Worm (Caenorhabditis elegans) whole organism, L2 larva: Measurements from ENCODE around the gene ugt-62.

Experiments
- C34F6.9 ChIP-seq: fragments of 150-350 bp; optimal IDR thresholded peaks from 2 replicates; lab custom pipeline; 2014; ENCODE audit warnings: missing biosample characterization, missing genetic modification characterization
- F13H6.1 ChIP-seq: sonication (generic microtip); optimal IDR thresholded peaks from 2 replicates; lab custom pipeline; 2016; ENCODE audit warnings: missing genetic modification characterization, missing compliant biosample characterization
- R02D3.7 ChIP-seq: fragments of 150-350 bp; optimal IDR thresholded peaks from 2 replicates; lab custom pipeline; 2014; ENCODE audit warnings: missing biosample characterization, missing genetic modification characterization
- Y55F3AM.14 ChIP-seq: fragments of 200-800 bp; sonication (Bioruptor generic); optimal IDR thresholded peaks from 2 replicates; lab custom pipeline; 2018; ENCODE audit warnings: mild to moderate bottlenecking, missing genetic modification characterization, missing compliant biosample characterization
- ZK546.5 ChIP-seq: sonication (generic microtip); optimal IDR thresholded peaks from 2 replicates; lab custom pipeline; 2017; ENCODE audit warnings: missing biosample characterization, missing genetic modification characterization
- aly-2 ChIP-seq: fragments of 150-350 bp; optimal IDR thresholded peaks from 2 replicates; lab custom pipeline; 2014; ENCODE audit warnings: missing biosample characterization, missing genetic modification characterization
- ama-1 ChIP-seq: fragments of 150-350 bp; optimal IDR thresholded peaks from 2 replicates; lab custom pipeline; 2018; ENCODE audit warnings: inconsistent platforms
- blmp-1 ChIP-seq: sonication (generic microtip); optimal IDR thresholded peaks from 2 replicates; lab custom pipeline; 2017; ENCODE audit warnings: missing genetic modification characterization, mild to moderate bottlenecking, missing compliant biosample characterization, antibody characterized with exemption, moderate library complexity; ENCODE audit not compliant: insufficient read depth
- ceh-16 ChIP-seq: fragments of 150-350 bp; optimal IDR thresholded peaks from 2 replicates; lab custom pipeline; 2014; ENCODE audit warnings: missing biosample characterization, missing genetic modification characterization
- ceh-82 ChIP-seq: fragments of 150-350 bp; optimal IDR thresholded peaks from 2 replicates; lab custom pipeline; 2014; ENCODE audit warnings: missing biosample characterization, missing genetic modification characterization
- dmd-4 ChIP-seq: sonication (generic microtip); optimal IDR thresholded peaks from 2 replicates; lab custom pipeline; 2017; ENCODE audit warnings: missing biosample characterization, missing genetic modification characterization
- elt-3 ChIP-seq: sonication (generic microtip); optimal IDR thresholded peaks from 2 replicates; lab custom pipeline; 2017; ENCODE audit warnings: missing biosample characterization, missing genetic modification characterization
- fos-1 ChIP-seq: fragments of 150-350 bp; optimal IDR thresholded peaks from 2 replicates; lab custom pipeline; 2014; ENCODE audit warnings: missing biosample characterization, missing genetic modification characterization
- gmeb-1 ChIP-seq: fragments of 150-350 bp; optimal IDR thresholded peaks from 2 replicates; lab custom pipeline; 2014; ENCODE audit warnings: missing biosample characterization, missing genetic modification characterization
- lin-39 ChIP-seq: fragments of 150-350 bp; optimal IDR thresholded peaks from 2 replicates; lab custom pipeline; 2014; ENCODE audit warnings: missing biosample characterization, missing genetic modification reagents, missing genetic modification characterization
- lsy-2 ChIP-seq, 2 experiments: fragments of 150-350 bp in 1 of 2; sonication (generic microtip) in 1 of 2; optimal IDR thresholded peaks; 2 replicates each; lab custom pipeline; 2014 to 2017; ENCODE audit warnings: missing biosample characterization in 2 of 2, missing genetic modification characterization in 2 of 2
- mab-5 ChIP-seq: fragments of 150-350 bp; optimal IDR thresholded peaks from 2 replicates; lab custom pipeline; 2014; ENCODE audit warnings: missing biosample characterization, missing genetic modification characterization
- mbf-1 ChIP-seq: sonication (generic microtip); optimal IDR thresholded peaks from 2 replicates; lab custom pipeline; 2017; ENCODE audit warnings: missing biosample characterization, missing genetic modification characterization
- mdl-1 ChIP-seq, 2 experiments: fragments of 150-350 bp in 1 of 2; sonication (generic microtip) in 1 of 2; optimal IDR thresholded peaks; 2 replicates each; lab custom pipeline; 2017; ENCODE audit warnings: missing biosample characterization in 2 of 2, missing genetic modification characterization in 2 of 2
- nhr-10 ChIP-seq: sonication (generic microtip); optimal IDR thresholded peaks from 2 replicates; lab custom pipeline; 2017; ENCODE audit warnings: missing biosample characterization, missing genetic modification characterization
- nhr-11 ChIP-seq: fragments of 150-350 bp; optimal IDR thresholded peaks from 2 replicates; lab custom pipeline; 2014; ENCODE audit warnings: missing biosample characterization, missing genetic modification characterization
- nhr-12 ChIP-seq: fragments of 150-350 bp; optimal IDR thresholded peaks from 2 replicates; lab custom pipeline; 2014; ENCODE audit warnings: missing biosample characterization, missing genetic modification characterization
- nhr-129 ChIP-seq: fragments of 150-350 bp; optimal IDR thresholded peaks from 2 replicates; lab custom pipeline; 2014; ENCODE audit warnings: missing biosample characterization, missing genetic modification characterization
- nhr-21 ChIP-seq: fragments of 150-350 bp; optimal IDR thresholded peaks from 2 replicates; lab custom pipeline; 2014; ENCODE audit warnings: missing biosample characterization, missing genetic modification characterization
- nhr-237 ChIP-seq: fragments of 150-350 bp; optimal IDR thresholded peaks from 2 replicates; lab custom pipeline; 2014; ENCODE audit warnings: missing biosample characterization, missing genetic modification characterization
- nhr-25 ChIP-seq: fragments of 150-350 bp; sonication (generic microtip); optimal IDR thresholded peaks from 3 replicates; lab custom pipeline; 2014; ENCODE audit warnings: missing biosample characterization, missing genetic modification characterization
- nhr-6 ChIP-seq: fragments of 150-350 bp; optimal IDR thresholded peaks from 2 replicates; lab custom pipeline; 2014; ENCODE audit warnings: missing biosample characterization, missing genetic modification characterization
- nhr-77 ChIP-seq: fragments of 150-350 bp; optimal IDR thresholded peaks from 2 replicates; lab custom pipeline; 2014; ENCODE audit warnings: missing biosample characterization, missing genetic modification characterization
- peb-1 ChIP-seq: fragments of 150-350 bp; optimal IDR thresholded peaks from 2 replicates; lab custom pipeline; 2014; ENCODE audit warnings: missing biosample characterization, missing genetic modification characterization
- skn-1 ChIP-seq: sonication (generic microtip); optimal IDR thresholded peaks from 2 replicates; lab custom pipeline; 2017; ENCODE audit warnings: missing biosample characterization, missing genetic modification characterization
- sma-3 ChIP-seq: sonication (generic microtip); optimal IDR thresholded peaks from 2 replicates; lab custom pipeline; 2016; ENCODE audit warnings: missing genetic modification reagents, missing genetic modification characterization, missing compliant biosample characterization
- sma-9 ChIP-seq, 2 experiments: fragments of 150-350 bp in 1 of 2; sonication (generic microtip) in 1 of 2; optimal IDR thresholded peaks; 2 replicates each; lab custom pipeline; 2014 to 2016; ENCODE audit warnings: missing genetic modification characterization in 2 of 2, mild to moderate bottlenecking in 1 of 2, missing biosample characterization in 1 of 2, missing compliant biosample characterization in 1 of 2, missing genetic modification reagents in 1 of 2, moderate library complexity in 1 of 2
- snpc-4 ChIP-seq: fragments of 150-350 bp; optimal IDR thresholded peaks from 2 replicates; lab custom pipeline; 2014; ENCODE audit warnings: missing biosample characterization, missing genetic modification characterization
- unc-55 ChIP-seq: fragments of 150-350 bp; sonication (generic microtip); optimal IDR thresholded peaks from 3 replicates; lab custom pipeline; 2014; ENCODE audit warnings: missing biosample characterization, missing genetic modification reagents, missing genetic modification characterization
- unc-62 ChIP-seq: fragments of 150-350 bp; optimal IDR thresholded peaks from 2 replicates; lab custom pipeline; 2014; ENCODE audit warnings: missing biosample characterization, missing genetic modification reagents, missing genetic modification characterization
- zag-1 ChIP-seq: fragments of 150-350 bp; optimal IDR thresholded peaks from 2 replicates; lab custom pipeline; 2014; ENCODE audit warnings: missing biosample characterization, missing genetic modification characterization
- ztf-11 ChIP-seq: sonication (generic microtip); optimal IDR thresholded peaks from 2 replicates; lab custom pipeline; 2017; ENCODE audit warnings: missing biosample characterization, missing genetic modification characterization
- ztf-4 ChIP-seq: fragments of 150-350 bp; optimal IDR thresholded peaks from 2 replicates; lab custom pipeline; 2014; ENCODE audit warnings: missing biosample characterization, missing genetic modification characterization

The ugt-62 gene

DNA sequence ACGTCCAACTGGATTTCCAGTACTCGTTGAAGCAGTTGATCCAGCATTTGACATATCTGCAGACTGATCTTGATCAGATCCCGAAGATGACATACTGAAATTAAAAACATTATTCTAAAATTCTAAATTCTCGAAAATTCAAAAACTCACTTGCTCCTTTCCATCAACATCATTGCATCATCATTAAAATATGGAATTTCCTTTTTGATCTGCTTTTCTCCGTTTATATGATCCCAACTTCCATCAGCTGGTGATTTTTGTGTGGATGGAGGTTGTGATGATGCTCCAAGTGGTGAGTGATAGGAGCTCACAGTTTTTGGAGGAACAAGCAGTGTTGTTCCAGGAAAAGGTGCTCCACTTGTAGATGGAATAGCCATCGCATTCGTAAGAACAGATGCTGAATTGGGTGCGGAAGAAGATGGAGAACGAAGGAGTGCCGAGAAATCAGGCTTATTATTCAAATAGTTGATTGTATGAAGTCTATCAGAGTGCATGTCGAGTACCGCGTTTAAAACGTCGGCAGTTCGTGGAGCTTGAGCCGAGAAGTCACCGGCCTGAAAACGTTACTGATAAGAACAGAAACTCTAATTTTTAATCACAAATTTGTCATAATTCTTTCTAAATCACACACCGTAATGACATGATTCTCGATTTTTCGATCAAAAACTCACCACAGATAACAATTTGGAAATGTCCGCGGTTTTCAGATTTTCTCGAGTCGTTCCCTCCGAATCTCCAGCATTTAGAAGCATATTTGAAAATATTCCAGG lies 47.2 kb downstream of the ugt-62 start:
- TF ChIP-seq lin-39 (tag; lab: Kevin White, UChicago) (no peak), gmeb-1 (tag; lab: Kevin White, UChicago) (no peak), sma-9 (GFP tag; optimal IDR thresholded peaks at IDR 0.05; lab: Kevin White, UChicago) (peak; percentile 22), sma-9 (tag; optimal IDR thresholded peaks at IDR 0.05; lab: Kevin White, UChicago) (no peak), ceh-82 (tag; lab: Kevin White, UChicago) (no peak), skn-1 (tag; lab: Kevin White, UChicago) (no peak), sma-3 (GFP tag; lab: Kevin White, UChicago) (no peak), nhr-129 (tag; lab: Kevin White, UChicago) (no peak), fos-1 (tag; lab: Kevin White, UChicago) (peak; percentile 36), lsy-2 (tag; optimal IDR thresholded peaks at IDR 0.05; lab: Kevin White, UChicago) (no peak), ceh-16 (no peak), mbf-1 (tag; lab: Kevin White, UChicago) (no peak), mdl-1 (tag; optimal IDR thresholded peaks at IDR 0.05; lab: Kevin White, UChicago) (no peak), nhr-77 (tag; lab: Kevin White, UChicago) (no peak), ama-1 (peak; percentile 51), mab-5 (tag; lab: Kevin White, UChicago) (no peak), nhr-10 (tag; lab: Kevin White, UChicago) (no peak), elt-3 (tag; lab: Kevin White, UChicago) (no peak), F13H6.1 (tag; lab: Kevin White, UChicago) (no peak), R02D3.7 (tag; lab: Kevin White, UChicago) (no peak), nhr-11 (tag; lab: Kevin White, UChicago) (no peak), nhr-21 (peak; percentile 40), nhr-237 (no peak), unc-55 (no peak), ztf-11 (tag; lab: Kevin White, UChicago) (no peak), ZK546.5 (tag; lab: Kevin White, UChicago) (no peak), nhr-25 (tag; lab: Kevin White, UChicago) (no peak), aly-2 (no peak), unc-62 (GFP tag; lab: Kevin White, UChicago) (no peak), dmd-4 (tag; lab: Kevin White, UChicago) (no peak), zag-1 (no peak), blmp-1 (tag; lab: Kevin White, UChicago) (no peak), nhr-6 (tag; lab: Kevin White, UChicago) (no peak), peb-1 (no peak), snpc-4 (tag; lab: Kevin White, UChicago) (no peak), Y55F3AM.14 (GFP tag; lab: Kevin White, UChicago) (no peak)

- TF ChIP-seq C34F6.9 (tag; lab: Kevin White, UChicago): peak; percentile 24
- TF ChIP-seq Y55F3AM.14 (GFP tag; lab: Kevin White, UChicago): peak; percentile 39
- no peak for TF ChIP-seq ztf-4 (tag; lab: Kevin White, UChicago)
- TF ChIP-seq fos-1 (tag; lab: Kevin White, UChicago): no peak
- peak; percentile 59 for TF ChIP-seq nhr-21
- no peak for TF ChIP-seq nhr-129 (tag; lab: Kevin White, UChicago)
- peak in 1 of 2 experiments; percentile 62 for TF ChIP-seq lsy-2 (tag; optimal IDR thresholded peaks at IDR 0.05; lab: Kevin White, UChicago)
- TF ChIP-seq ama-1: peak; percentile 48
- TF ChIP-seq elt-3 (tag; lab: Kevin White, UChicago): no peak
- TF ChIP-seq nhr-25 (tag; lab: Kevin White, UChicago): peak; percentile 21
- no peak for TF ChIP-seq nhr-12 (tag; lab: Kevin White, UChicago)
- no peak for TF ChIP-seq unc-62 (GFP tag; lab: Kevin White, UChicago)
Observed at ce11 chrIII:4491164-4492144, 49.0 kb downstream of the ugt-62 start.
